Fruit fly (Drosophila melanogaster) whole organism, embryonic: ENCODE results near the gene SPH93.

Experiments
- B-H2 ChIP-seq: fragments of 200-800 bp; sonication (Bioruptor generic); optimal IDR thresholded peaks from 2 replicates; lab custom pipeline; 2018; ENCODE audit warnings: missing biosample characterization, mild to moderate bottlenecking, missing genetic modification characterization
- BEAF-32 ChIP-seq: fragments of 200-800 bp; sonication (Bioruptor generic); optimal IDR thresholded peaks from 3 replicates; lab custom pipeline; 2017; ENCODE audit warnings: missing biosample characterization, missing genetic modification characterization, mild to moderate bottlenecking, moderate library complexity, missing genetic modification reagents
- C15 ChIP-seq: fragments of 200-800 bp; sonication (Bioruptor generic); IDR thresholded peaks from 3 replicates; pipeline ENCODE4 v1.3.6; 2022; ENCODE audit warnings: missing biosample characterization, missing genetic modification characterization
- CG10209 ChIP-seq: fragments of 200-800 bp; sonication (Bioruptor generic); optimal IDR thresholded peaks from 3 replicates; lab custom pipeline; 2017; ENCODE audit warnings: missing biosample characterization, mild to moderate bottlenecking, missing genetic modification characterization, missing genetic modification reagents
- CG10979 ChIP-seq: fragments of 200-800 bp; sonication (Bioruptor generic); optimal IDR thresholded peaks from 2 replicates; lab custom pipeline; 2018; ENCODE audit warnings: missing biosample characterization, mild to moderate bottlenecking, missing genetic modification characterization, moderate library complexity
- CG11085 ChIP-seq: fragments of 200-800 bp; sonication (Bioruptor generic); IDR thresholded peaks from 2 replicates; pipeline ENCODE4 v1.3.6; 2022; ENCODE audit warnings: missing biosample characterization, missing genetic modification characterization
- CG12744 ChIP-seq: fragments of 200-800 bp; sonication (Bioruptor generic); optimal IDR thresholded peaks from 2 replicates; lab custom pipeline; 2016; ENCODE audit warnings: missing biosample characterization, missing genetic modification characterization
- CG13775 ChIP-seq: fragments of 200-800 bp; sonication (Bioruptor generic); optimal IDR thresholded peaks from 3 replicates; lab custom pipeline; 2017; ENCODE audit warnings: missing biosample characterization, mild to moderate bottlenecking, missing genetic modification characterization
- CG15601 ChIP-seq: fragments of 200-800 bp; sonication (Bioruptor generic); optimal IDR thresholded peaks from 3 replicates; lab custom pipeline; 2019; ENCODE audit warnings: missing biosample characterization, mild to moderate bottlenecking, missing genetic modification characterization, moderate library complexity
- CG1602 ChIP-seq: fragments of 200-800 bp; sonication (Bioruptor generic); optimal IDR thresholded peaks from 3 replicates; lab custom pipeline; 2016; ENCODE audit warnings: missing biosample characterization, missing genetic modification characterization
- CG16813 ChIP-seq: fragments of 200-800 bp; sonication (Bioruptor generic); IDR thresholded peaks from 3 replicates; pipeline ENCODE4 v1.3.6; 2022; ENCODE audit warnings: missing biosample characterization, missing genetic modification characterization; ENCODE audit not compliant: partially characterized antibody
- CG17568 ChIP-seq: fragments of 200-800 bp; sonication (Bioruptor generic); optimal IDR thresholded peaks from 2 replicates; lab custom pipeline; 2018; ENCODE audit warnings: missing biosample characterization, mild to moderate bottlenecking, missing genetic modification characterization, moderate library complexity
- CG18262 ChIP-seq: fragments of 200-800 bp; optimal IDR thresholded peaks from 3 replicates; lab custom pipeline; 2019; ENCODE audit warnings: missing biosample characterization, mild to moderate bottlenecking, missing genetic modification characterization, moderate library complexity
- CG3065 ChIP-seq: fragments of 200-800 bp; sonication (Bioruptor generic); optimal IDR thresholded peaks from 2 replicates; lab custom pipeline; 2016; ENCODE audit warnings: missing biosample characterization, missing genetic modification characterization
- CG34224 ChIP-seq: fragments of 200-800 bp; sonication (Bioruptor generic); IDR thresholded peaks from 3 replicates; pipeline ENCODE4 v1.3.6; 2022; ENCODE audit warnings: missing biosample characterization, missing genetic modification characterization; ENCODE audit not compliant: partially characterized antibody
- CG6765 ChIP-seq: fragments of 200-800 bp; sonication (Bioruptor generic); optimal IDR thresholded peaks from 3 replicates; lab custom pipeline; 2017; ENCODE audit warnings: missing biosample characterization, mild to moderate bottlenecking, missing genetic modification characterization
- CG7271 ChIP-seq: fragments of 200-800 bp; sonication (Bioruptor generic); optimal IDR thresholded peaks from 2 replicates; lab custom pipeline; 2018; ENCODE audit warnings: missing biosample characterization, mild to moderate bottlenecking, missing genetic modification characterization, moderate library complexity
- CG7963 ChIP-seq: fragments of 200-800 bp; sonication (Bioruptor generic); IDR thresholded peaks from 3 replicates; pipeline ENCODE4 v1.3.6; 2022; ENCODE audit warnings: missing biosample characterization, missing genetic modification characterization; ENCODE audit not compliant: partially characterized antibody
- CG8924 ChIP-seq: fragments of 200-800 bp; optimal IDR thresholded peaks from 3 replicates; lab custom pipeline; 2019; ENCODE audit warnings: missing biosample characterization, mild to moderate bottlenecking, missing genetic modification characterization, moderate library complexity
- CG9727 ChIP-seq: fragments of 200-800 bp; sonication (Bioruptor generic); optimal IDR thresholded peaks from 3 replicates; lab custom pipeline; 2017; ENCODE audit warnings: missing biosample characterization, mild to moderate bottlenecking, missing genetic modification characterization
- CoRest ChIP-seq: fragments of 200-800 bp; sonication (Bioruptor generic); optimal IDR thresholded peaks from 3 replicates; lab custom pipeline; 2018; ENCODE audit warnings: missing biosample characterization, mild to moderate bottlenecking, missing genetic modification characterization, moderate library complexity
- D19B ChIP-seq: fragments of 200-800 bp; sonication (Bioruptor generic); optimal IDR thresholded peaks from 2 replicates; lab custom pipeline; 2017; ENCODE audit warnings: missing biosample characterization, mild to moderate bottlenecking, missing genetic modification characterization
- Doc3 ChIP-seq: fragments of 200-800 bp; sonication (Bioruptor generic); IDR thresholded peaks from 3 replicates; pipeline ENCODE4 v1.3.6; 2022; ENCODE audit warnings: missing biosample characterization, missing genetic modification characterization; ENCODE audit not compliant: partially characterized antibody
- Dp ChIP-seq: fragments of 200-800 bp; sonication (Bioruptor generic); optimal IDR thresholded peaks from 2 replicates; lab custom pipeline; 2018; ENCODE audit warnings: missing biosample characterization, mild to moderate bottlenecking, missing genetic modification characterization, moderate library complexity
- HLH3B ChIP-seq: fragments of 200-800 bp; sonication (Bioruptor generic); IDR thresholded peaks from 2 replicates; pipeline ENCODE4 v1.3.6; 2022; ENCODE audit warnings: missing biosample characterization, missing genetic modification characterization
- Lpt ChIP-seq: fragments of >200 bp; optimal IDR thresholded peaks from 2 replicates; lab custom pipeline; 2018; ENCODE audit warnings: missing biosample characterization, missing genetic modification characterization
- Nf-YB ChIP-seq: fragments of 200-800 bp; sonication (Bioruptor generic); optimal IDR thresholded peaks from 3 replicates; lab custom pipeline; 2019; ENCODE audit warnings: missing biosample characterization, mild to moderate bottlenecking, missing genetic modification characterization, moderate library complexity
- Opbp ChIP-seq: fragments of 200-800 bp; sonication (Bioruptor generic); IDR thresholded peaks from 3 replicates; pipeline ENCODE4 v1.3.6; 2022; ENCODE audit warnings: missing biosample characterization, missing genetic modification characterization; ENCODE audit not compliant: partially characterized antibody
- Pdp1 ChIP-seq, 2 experiments: fragments of 200-800 bp; sonication (Bioruptor generic); optimal IDR thresholded peaks; 3 replicates each; lab custom pipeline; 2016; ENCODE audit warnings: missing biosample characterization in 2 of 2, missing genetic modification characterization in 2 of 2, mild to moderate bottlenecking in 1 of 2, moderate library complexity in 1 of 2
- Ravus ChIP-seq: fragments of 200-800 bp; sonication (Bioruptor generic); IDR thresholded peaks from 2 replicates; pipeline ENCODE4 v1.3.6; 2022; ENCODE audit warnings: missing biosample characterization, missing genetic modification characterization
- Sry-β ChIP-seq: fragments of 200-800 bp; sonication (Bioruptor generic); optimal IDR thresholded peaks from 2 replicates; lab custom pipeline; 2018; ENCODE audit warnings: missing biosample characterization, mild to moderate bottlenecking, missing genetic modification characterization, moderate library complexity
- Sry-δ ChIP-seq: fragments of 200-800 bp; sonication (Bioruptor generic); optimal IDR thresholded peaks from 2 replicates; lab custom pipeline; 2016; ENCODE audit warnings: missing biosample characterization, missing genetic modification characterization
- Xbp1 ChIP-seq: fragments of 200-800 bp; sonication (Bioruptor generic); optimal IDR thresholded peaks from 3 replicates; lab custom pipeline; 2016; ENCODE audit warnings: missing biosample characterization, mild to moderate bottlenecking, missing genetic modification characterization
- bigmax ChIP-seq: fragments of 200-800 bp; sonication (Bioruptor generic); optimal IDR thresholded peaks from 2 replicates; lab custom pipeline; 2018; ENCODE audit warnings: missing biosample characterization, mild to moderate bottlenecking, missing genetic modification characterization
- cas ChIP-seq: fragments of 200-800 bp; sonication (Bioruptor generic); IDR thresholded peaks from 2 replicates; pipeline ENCODE4 v1.3.6; 2022; ENCODE audit warnings: missing biosample characterization, missing genetic modification characterization
- caup ChIP-seq: fragments of 200-800 bp; sonication (Bioruptor generic); optimal IDR thresholded peaks from 3 replicates; lab custom pipeline; 2017; ENCODE audit warnings: missing biosample characterization, mild to moderate bottlenecking, missing genetic modification characterization, moderate library complexity; ENCODE audit not compliant: severe bottlenecking
- dimm ChIP-seq: fragments of 200-800 bp; sonication (Bioruptor generic); IDR thresholded peaks from 2 replicates; pipeline ENCODE4 v1.3.6; 2022; ENCODE audit warnings: missing biosample characterization, missing genetic modification characterization
- dm ChIP-seq: fragments of 200-800 bp; sonication (Bioruptor generic); optimal IDR thresholded peaks from 3 replicates; lab custom pipeline; 2016; ENCODE audit warnings: missing biosample characterization, missing genetic modification characterization
- emc ChIP-seq: fragments of 200-800 bp; sonication (Bioruptor generic); optimal IDR thresholded peaks from 2 replicates; lab custom pipeline; 2016; ENCODE audit warnings: missing biosample characterization, missing genetic modification characterization
- gce ChIP-seq: fragments of 200-800 bp; sonication (Bioruptor generic); IDR thresholded peaks from 3 replicates; pipeline ENCODE4 v1.3.6; 2022; ENCODE audit warnings: missing biosample characterization, missing genetic modification characterization
- gcm ChIP-seq: fragments of 200-800 bp; sonication (Bioruptor generic); optimal IDR thresholded peaks from 2 replicates; lab custom pipeline; 2019; ENCODE audit warnings: missing biosample characterization, mild to moderate bottlenecking, missing genetic modification characterization, moderate library complexity
- ham ChIP-seq: fragments of 200-800 bp; sonication (Bioruptor generic); IDR thresholded peaks from 2 replicates; pipeline ENCODE4 v1.3.6; 2022; ENCODE audit warnings: missing biosample characterization, missing genetic modification characterization
- insv ChIP-seq, 2 experiments: fragments of 200-800 bp; sonication (Bioruptor generic); optimal IDR thresholded peaks; 3 replicates each; lab custom pipeline; 2016 to 2018; ENCODE audit warnings: missing biosample characterization in 2 of 2, missing genetic modification characterization in 2 of 2
- phol ChIP-seq: fragments of 200-800 bp; sonication (Bioruptor generic); optimal IDR thresholded peaks from 3 replicates; lab custom pipeline; 2018; ENCODE audit warnings: missing biosample characterization, mild to moderate bottlenecking, missing genetic modification characterization, moderate library complexity
- pzg ChIP-seq: fragments of 200-800 bp; sonication (Bioruptor generic); optimal IDR thresholded peaks from 3 replicates; lab custom pipeline; 2018; ENCODE audit warnings: missing biosample characterization, mild to moderate bottlenecking, missing genetic modification characterization, moderate library complexity
- repo ChIP-seq: fragments of 200-800 bp; sonication (Bioruptor generic); optimal IDR thresholded peaks from 2 replicates; lab custom pipeline; 2016; ENCODE audit warnings: missing biosample characterization, missing genetic modification characterization
- sisA ChIP-seq: fragments of 200-800 bp; sonication (Bioruptor generic); IDR thresholded peaks from 2 replicates; pipeline ENCODE4 v1.3.6; 2022; ENCODE audit warnings: missing biosample characterization, missing genetic modification characterization
- sqz ChIP-seq: fragments of 200-800 bp; sonication (Bioruptor generic); optimal IDR thresholded peaks from 3 replicates; lab custom pipeline; 2018; ENCODE audit warnings: missing biosample characterization, mild to moderate bottlenecking, missing genetic modification characterization
- tna ChIP-seq: fragments of 200-800 bp; sonication (Bioruptor generic); IDR thresholded peaks from 2 replicates; pipeline ENCODE4 v1.3.6; 2022; ENCODE audit warnings: missing biosample characterization, missing genetic modification characterization; ENCODE audit not compliant: partially characterized antibody
- wdn ChIP-seq: fragments of 200-800 bp; sonication (Bioruptor generic); IDR thresholded peaks from 2 replicates; pipeline ENCODE4 v1.3.6; 2022; ENCODE audit warnings: missing biosample characterization, missing genetic modification characterization
- yki ChIP-seq: fragments of >200 bp; optimal IDR thresholded peaks from 3 replicates; lab custom pipeline; 2018

Gene SPH93

dm6 chr2L:17477710-17478109, 22.0 kb upstream of the SPH93 start, which contains the start of gene cass (continued):
- no peak for TF ChIP-seq emc (GFP tag; lab: Kevin White, UChicago)
- TF ChIP-seq Nf-YB (GFP tag; lab: Kevin White, UChicago) = no peak
- peak; percentile 26 for TF ChIP-seq CG8924 (tag; lab: Kevin White, UChicago)
- TF ChIP-seq repo (GFP tag; lab: Kevin White, UChicago) = no peak
- TF ChIP-seq Dp (GFP tag; lab: Kevin White, UChicago) = peak; percentile 66
- TF ChIP-seq yki (lab: Kevin White, UChicago) = no peak
- peak; percentile 90 for TF ChIP-seq BEAF-32 (GFP tag; lab: Kevin White, UChicago)
- peak; percentile 87 for TF ChIP-seq Doc3
- peak; percentile 67 for TF ChIP-seq sqz
- TF ChIP-seq CG3065 (GFP tag; lab: Kevin White, UChicago) = no peak
- no peak for TF ChIP-seq CG12744 (GFP tag; lab: Kevin White, UChicago)
- TF ChIP-seq phol (tag; lab: Kevin White, UChicago) = peak; percentile 97
- no peak for TF ChIP-seq cas (GFP tag; lab: Robert Waterston, UW)
- peak; percentile 46 for TF ChIP-seq dm
- no peak for TF ChIP-seq Xbp1
- TF ChIP-seq CG18262 (tag; lab: Kevin White, UChicago) = peak; percentile 13
- no peak for TF ChIP-seq CG10209 (GFP tag; lab: Kevin White, UChicago)
- no peak for TF ChIP-seq bigmax (GFP tag; lab: Kevin White, UChicago)
- no peak for TF ChIP-seq gcm
- no peak for TF ChIP-seq CG13775 (GFP tag; lab: Kevin White, UChicago)
- peak; percentile 94 for TF ChIP-seq CG16813
- no peak for TF ChIP-seq D19B
- no peak for TF ChIP-seq Sry-β (GFP tag; lab: Kevin White, UChicago)
- no peak for TF ChIP-seq CG6765 (GFP tag; lab: Kevin White, UChicago)
- TF ChIP-seq Opbp (GFP tag; lab: Robert Waterston, UW) = peak; percentile 94
- TF ChIP-seq pzg (GFP tag; lab: Kevin White, UChicago) = peak; percentile 89
- TF ChIP-seq dimm = no peak
- no peak for TF ChIP-seq CG9727 (GFP tag; lab: Kevin White, UChicago)
- TF ChIP-seq CG7271 (tag; lab: Kevin White, UChicago) = peak; percentile 32
- TF ChIP-seq ham = no peak
- no peak for TF ChIP-seq wdn (GFP tag; lab: Robert Waterston, UW)
- TF ChIP-seq CG15601 = peak; percentile 33
- TF ChIP-seq HLH3B (GFP tag; lab: Robert Waterston, UW) = no peak
- TF ChIP-seq caup = no peak
- no peak for TF ChIP-seq gce (GFP tag; lab: Robert Waterston, UW)
- TF ChIP-seq Lpt (GFP tag; lab: Kevin White, UChicago) = no peak
- TF ChIP-seq CG34224 = peak; percentile 92
- peak; percentile 81 for TF ChIP-seq tna (GFP tag; lab: Robert Waterston, UW)
- TF ChIP-seq CG1602 = no peak
- no peak for TF ChIP-seq CG17568 (GFP tag; lab: Kevin White, UChicago)
- no peak for TF ChIP-seq C15
- no peak for TF ChIP-seq B-H2
- TF ChIP-seq CG11085 = no peak
- TF ChIP-seq Sry-δ (GFP tag; lab: Kevin White, UChicago) = peak; percentile 86
- peak; percentile 92 for TF ChIP-seq CG7963 (GFP tag; lab: Robert Waterston, UW)
- no peak for TF ChIP-seq CG10979 (tag; lab: Kevin White, UChicago)
- peak in 1 of 2 experiments; percentile 16 for TF ChIP-seq Pdp1 (GFP tag; optimal IDR thresholded peaks at IDR 0.05; lab: Kevin White, UChicago)
- TF ChIP-seq CoRest = peak; percentile 73
- TF ChIP-seq insv (GFP tag; optimal IDR thresholded peaks at IDR 0.05; lab: Kevin White, UChicago) = peak in 1 of 2 experiments; percentile 25
- TF ChIP-seq Ravus (GFP tag; lab: Robert Waterston, UW) = no peak
- TF ChIP-seq sisA = no peak
